Fruit fly (Drosophila melanogaster) whole organism, embryonic: Measurements from ENCODE around the gene CG8369.

Source experiments
- CG14441 ChIP-seq: fragments of 200-800 bp; sonication (Bioruptor generic); IDR thresholded peaks from 2 replicates; pipeline ENCODE4 v1.3.6; 2022; ENCODE audit warnings: missing biosample characterization, missing genetic modification characterization
- CG2678 ChIP-seq: fragments of 200-800 bp; sonication (Bioruptor generic); optimal IDR thresholded peaks from 3 replicates; lab custom pipeline; 2019; ENCODE audit warnings: missing biosample characterization, mild to moderate bottlenecking, missing genetic modification characterization, moderate library complexity
- Dll ChIP-seq: fragments of 200-800 bp; sonication (Bioruptor generic); IDR thresholded peaks from 4 replicates; pipeline ENCODE4 v1.3.6; 2022; ENCODE audit warnings: missing biosample characterization, missing genetic modification characterization; ENCODE audit not compliant: partially characterized antibody
- Dp ChIP-seq: fragments of 200-800 bp; sonication (Bioruptor generic); optimal IDR thresholded peaks from 2 replicates; lab custom pipeline; 2018; ENCODE audit warnings: missing biosample characterization, mild to moderate bottlenecking, missing genetic modification characterization, moderate library complexity
- NC2β ChIP-seq: fragments of 200-800 bp; sonication (Bioruptor generic); optimal IDR thresholded peaks from 2 replicates; lab custom pipeline; 2016; ENCODE audit warnings: missing biosample characterization, missing genetic modification characterization
- Sry-δ ChIP-seq: fragments of 200-800 bp; sonication (Bioruptor generic); optimal IDR thresholded peaks from 2 replicates; lab custom pipeline; 2016; ENCODE audit warnings: missing biosample characterization, missing genetic modification characterization
- bigmax ChIP-seq: fragments of 200-800 bp; sonication (Bioruptor generic); optimal IDR thresholded peaks from 2 replicates; lab custom pipeline; 2018; ENCODE audit warnings: missing biosample characterization, mild to moderate bottlenecking, missing genetic modification characterization
- cad ChIP-seq: fragments of >200 bp; optimal IDR thresholded peaks from 2 replicates; lab custom pipeline; 2017; ENCODE audit warnings: missing biosample characterization, missing genetic modification characterization
- caup ChIP-seq: fragments of 200-800 bp; sonication (Bioruptor generic); optimal IDR thresholded peaks from 3 replicates; lab custom pipeline; 2017; ENCODE audit warnings: missing biosample characterization, mild to moderate bottlenecking, missing genetic modification characterization, moderate library complexity; ENCODE audit not compliant: severe bottlenecking
- repo ChIP-seq: fragments of 200-800 bp; sonication (Bioruptor generic); optimal IDR thresholded peaks from 2 replicates; lab custom pipeline; 2016; ENCODE audit warnings: missing biosample characterization, missing genetic modification characterization
- schlank ChIP-seq: fragments of 200-800 bp; sonication (Bioruptor generic); optimal IDR thresholded peaks from 2 replicates; lab custom pipeline; 2018; ENCODE audit warnings: missing biosample characterization, mild to moderate bottlenecking, missing genetic modification characterization

- TF ChIP-seq Dll: no peak
- no peak for TF ChIP-seq bigmax (GFP tag; lab: Kevin White, UChicago)
- TF ChIP-seq repo: no peak
- TF ChIP-seq CG14441 (GFP tag; lab: Robert Waterston, UW): no peak
- TF ChIP-seq cad (GFP tag; lab: Kevin White, UChicago): no peak
- no peak for TF ChIP-seq Dp (GFP tag; lab: Kevin White, UChicago)
- TF ChIP-seq Sry-δ (GFP tag; lab: Kevin White, UChicago): no peak
- no peak for TF ChIP-seq schlank
- TF ChIP-seq CG2678 (tag; lab: Kevin White, UChicago): no peak
- no peak for TF ChIP-seq caup (GFP tag; lab: Kevin White, UChicago)
- TF ChIP-seq NC2β: no peak
Measured at dm6 chr3R:8859264-8859663, 37.5 kb downstream of the CG8369 start.
